Worm (Caenorhabditis elegans) whole organism, early embryonic: Measurements from ENCODE around the gene ymel-1.
A peak's percentile ranks its signal among the peaks of the same experiment; 100 is the strongest.

ENCODE experiments used
- B0310.2 ChIP-seq: sonication (generic microtip); optimal IDR thresholded peaks from 2 replicates; lab custom pipeline; 2016; ENCODE audit warnings: mild to moderate bottlenecking, missing genetic modification characterization, missing compliant biosample characterization
- F13C5.2 ChIP-seq: sonication (generic microtip); optimal IDR thresholded peaks from 2 replicates; lab custom pipeline; 2017; ENCODE audit warnings: mild to moderate bottlenecking, missing genetic modification characterization, inconsistent platforms, missing compliant biosample characterization
- aly-1 ChIP-seq: sonication (generic microtip); optimal IDR thresholded peaks from 2 replicates; lab custom pipeline; 2016; ENCODE audit warnings: missing genetic modification characterization, missing compliant biosample characterization
- ama-1 ChIP-seq: fragments of 150-350 bp; optimal IDR thresholded peaks from 2 replicates; lab custom pipeline; 2014
- ceh-13 ChIP-seq: fragments of 200-800 bp; sonication (Bioruptor generic); optimal IDR thresholded peaks from 2 replicates; lab custom pipeline; 2018; ENCODE audit warnings: mild to moderate bottlenecking, missing genetic modification characterization, missing compliant biosample characterization
- ceh-36 ChIP-seq: sonication (generic microtip); optimal IDR thresholded peaks from 2 replicates; lab custom pipeline; 2016; ENCODE audit warnings: missing genetic modification characterization, inconsistent platforms, missing compliant biosample characterization
- ets-7 ChIP-seq: sonication (generic microtip); optimal IDR thresholded peaks from 2 replicates; lab custom pipeline; 2016; ENCODE audit warnings: missing genotype, missing genetic modification characterization, missing compliant biosample characterization
- flt-1 ChIP-seq: fragments of 200-800 bp; sonication (Bioruptor generic); IDR thresholded peaks from 2 replicates; pipeline ENCODE4 v1.3.6; 2022; ENCODE audit warnings: missing genetic modification characterization, missing compliant biosample characterization
- hmbx-1 ChIP-seq: sonication (generic microtip); optimal IDR thresholded peaks from 2 replicates; lab custom pipeline; 2016; ENCODE audit warnings: mild to moderate bottlenecking, missing genetic modification characterization, missing compliant biosample characterization
- hmg-4 ChIP-seq: fragments of 200-800 bp; sonication (Bioruptor generic); optimal IDR thresholded peaks from 2 replicates; lab custom pipeline; 2018; ENCODE audit warnings: mild to moderate bottlenecking, missing genetic modification characterization, missing compliant biosample characterization
- hnd-1 ChIP-seq: sonication (generic microtip); optimal IDR thresholded peaks from 2 replicates; lab custom pipeline; 2016; ENCODE audit warnings: missing genetic modification characterization, missing compliant biosample characterization
- pes-1 ChIP-seq: fragments of 200-800 bp; sonication (Bioruptor generic); IDR thresholded peaks from 2 replicates; pipeline ENCODE4 v1.3.6; 2022; ENCODE audit warnings: missing genetic modification reagents, missing genetic modification characterization, missing compliant biosample characterization
- scrt-1 ChIP-seq: fragments of 200-800 bp; sonication (Bioruptor generic); IDR thresholded peaks from 2 replicates; pipeline ENCODE4 v1.3.6; 2022; ENCODE audit warnings: missing genetic modification characterization, missing compliant biosample characterization
- sea-1 ChIP-seq: fragments of 200-800 bp; sonication (Bioruptor generic); conservative IDR thresholded peaks from 2 replicates; pipeline ENCODE4 v1.3.6; 2022; ENCODE audit warnings: missing genetic modification characterization, missing compliant biosample characterization
- tbx-11 ChIP-seq: fragments of 200-800 bp; sonication (Bioruptor generic); IDR thresholded peaks from 2 replicates; pipeline ENCODE4 v1.3.6; 2022; ENCODE audit warnings: missing genetic modification characterization, missing compliant biosample characterization
- tbx-37 ChIP-seq: fragments of 200-800 bp; sonication (Bioruptor generic); conservative IDR thresholded peaks from 2 replicates; pipeline ENCODE4 v1.3.6; 2022; ENCODE audit warnings: missing genetic modification reagents, missing genetic modification characterization, missing compliant biosample characterization
- tra-4 ChIP-seq: sonication (generic microtip); optimal IDR thresholded peaks from 2 replicates; lab custom pipeline; 2017; ENCODE audit warnings: missing genetic modification characterization, missing compliant biosample characterization

ymel-1 gene

ce11 chrIII:10446730-10447129 lies 30.8 kb downstream of the ymel-1 start, which contains the start of gene H04D03.7:
Gene H04D03.7, minus strand, starts transcription at chrIII:10446830.
- TF ChIP-seq pes-1 (GFP tag; lab: Robert Waterston, UW) (no peak), tra-4 (tag; lab: Kevin White, UChicago) (no peak), ceh-13 (GFP tag; lab: Kevin White, UChicago) (no peak), ceh-36 (tag; lab: Kevin White, UChicago) (no peak)

ce11 chrIII:10451012-10451411 lies 35.1 kb downstream of the ymel-1 start, which contains the start of gene H04D03.4:
Gene H04D03.4, minus strand, starts transcription at chrIII:10451112.
- TF ChIP-seq hnd-1 (tag; lab: Kevin White, UChicago), result no peak
- no peak for TF ChIP-seq tra-4 (tag; lab: Kevin White, UChicago)
- TF ChIP-seq ama-1 (lab: Kevin White, UChicago), result no peak
- no peak for TF ChIP-seq B0310.2 (tag; lab: Kevin White, UChicago)
- TF ChIP-seq F13C5.2 (tag; lab: Kevin White, UChicago), result no peak
- no peak for TF ChIP-seq scrt-1 (GFP tag; lab: Robert Waterston, UW)
- no peak for TF ChIP-seq tbx-11 (GFP tag; lab: Robert Waterston, UW)

ce11 chrIII:10460427-10461163 lies 44.7 kb downstream of the ymel-1 start, which contains the start of gene ecps-1:
Gene ecps-1, minus strand, starts transcription at chrIII:10460551.
- TF ChIP-seq tbx-37 (GFP tag; lab: Robert Waterston, UW) (peak; percentile 60; the same call in 1 of the 2 replicates), hmg-4 (GFP tag; lab: Kevin White, UChicago) (no peak), pes-1 (GFP tag; lab: Robert Waterston, UW) (peak; percentile 75), scrt-1 (GFP tag; lab: Robert Waterston, UW) (peak; percentile 35; the same call in 1 of the 2 replicates), aly-1 (no peak), sea-1 (0 out of 2 replicates have a peak, but pooled peaks have one; percentile 11), flt-1 (peak; percentile 28; the same call in 1 of the 2 replicates), tbx-11 (GFP tag; lab: Robert Waterston, UW) (peak; percentile 23; the same call in 1 of the 2 replicates)

ce11 chrIII:10461164-10461546 lies 45.2 kb downstream of the ymel-1 start, which contains the start of gene atx-2:
Gene atx-2, plus strand, starts transcription at chrIII:10461389.
- TF ChIP-seq scrt-1 (GFP tag; lab: Robert Waterston, UW) (peak; percentile 95), tbx-11 (GFP tag; lab: Robert Waterston, UW) (peak; percentile 97), ceh-36 (tag; lab: Kevin White, UChicago) (peak; percentile 97), hnd-1 (tag; lab: Kevin White, UChicago) (peak; percentile 92), F13C5.2 (tag; lab: Kevin White, UChicago) (peak; percentile 99), ama-1 (lab: Kevin White, UChicago) (no peak), aly-1 (peak; percentile 95), sea-1 (peak; percentile 99), tra-4 (tag; lab: Kevin White, UChicago) (peak; percentile 95), ets-7 (tag; lab: Kevin White, UChicago) (peak; percentile 91), pes-1 (GFP tag; lab: Robert Waterston, UW) (peak; percentile 98), hmbx-1 (tag; lab: Kevin White, UChicago) (peak; percentile 88), ceh-13 (GFP tag; lab: Kevin White, UChicago) (peak; percentile 97), B0310.2 (tag; lab: Kevin White, UChicago) (peak; percentile 96), flt-1 (peak; percentile 95), hmg-4 (GFP tag; lab: Kevin White, UChicago) (peak; percentile 99), tbx-37 (GFP tag; lab: Robert Waterston, UW) (peak; percentile 98)

ce11 chrIII:10462935-10463548 lies 47.1 kb downstream of the ymel-1 start:
- no peak for TF ChIP-seq hnd-1 (tag; lab: Kevin White, UChicago)
- no peak for TF ChIP-seq ets-7 (tag; lab: Kevin White, UChicago)
- TF ChIP-seq tbx-11 (GFP tag; lab: Robert Waterston, UW), result no peak
- no peak for TF ChIP-seq hmg-4 (GFP tag; lab: Kevin White, UChicago)
- TF ChIP-seq tra-4 (tag; lab: Kevin White, UChicago), result no peak
- TF ChIP-seq B0310.2 (tag; lab: Kevin White, UChicago), result no peak
- TF ChIP-seq tbx-37 (GFP tag; lab: Robert Waterston, UW), result no peak
- no peak for TF ChIP-seq ceh-13 (GFP tag; lab: Kevin White, UChicago)
- no peak for TF ChIP-seq ceh-36 (tag; lab: Kevin White, UChicago)
- no peak for TF ChIP-seq sea-1
- no peak for TF ChIP-seq ama-1 (lab: Kevin White, UChicago)
- TF ChIP-seq pes-1 (GFP tag; lab: Robert Waterston, UW), result no peak
- no peak for TF ChIP-seq F13C5.2 (tag; lab: Kevin White, UChicago)
- no peak for TF ChIP-seq flt-1
- TF ChIP-seq hmbx-1 (tag; lab: Kevin White, UChicago), result no peak
- no peak for TF ChIP-seq aly-1
- no peak for TF ChIP-seq scrt-1 (GFP tag; lab: Robert Waterston, UW)

- TF ChIP-seq scrt-1 (GFP tag; lab: Robert Waterston, UW) (no peak), tbx-37 (GFP tag; lab: Robert Waterston, UW) (no peak), flt-1 (no peak), F13C5.2 (tag; lab: Kevin White, UChicago) (no peak), tra-4 (tag; lab: Kevin White, UChicago) (no peak), ceh-13 (GFP tag; lab: Kevin White, UChicago) (no peak), hmbx-1 (tag; lab: Kevin White, UChicago) (no peak), ama-1 (lab: Kevin White, UChicago) (no peak), hmg-4 (GFP tag; lab: Kevin White, UChicago) (no peak), pes-1 (GFP tag; lab: Robert Waterston, UW) (no peak), ceh-36 (tag; lab: Kevin White, UChicago) (no peak)
Measured at ce11 chrIII:10463653-10464052, 47.7 kb downstream of the ymel-1 start.
